Worm (Caenorhabditis elegans) whole organism, L4 larva: ENCODE measurements around the gene gcy-18.
A peak's percentile ranks its signal among the peaks of the same experiment; 100 is the strongest.

Source experiments
- F10B5.3 ChIP-seq: sonication (generic microtip); optimal IDR thresholded peaks from 2 replicates; lab custom pipeline; 2016; ENCODE audit warnings: mild to moderate bottlenecking, missing genetic modification characterization, missing compliant biosample characterization
- F37D6.2 ChIP-seq: sonication (generic microtip); optimal IDR thresholded peaks from 2 replicates; lab custom pipeline; 2016; ENCODE audit warnings: mild to moderate bottlenecking, missing genetic modification characterization, missing compliant biosample characterization
- T20F7.1 ChIP-seq: fragments of 200-800 bp; sonication (Bioruptor generic); optimal IDR thresholded peaks from 2 replicates; lab custom pipeline; 2018; ENCODE audit warnings: mild to moderate bottlenecking, missing genetic modification characterization, missing compliant biosample characterization
- arid-1 ChIP-seq: fragments of 200-800 bp; sonication (Bioruptor generic); conservative IDR thresholded peaks from 2 replicates; pipeline ENCODE4 v1.3.6; 2022; ENCODE audit warnings: missing genetic modification reagents, missing genetic modification characterization, missing compliant biosample characterization
- ceh-44 ChIP-seq: fragments of 200-800 bp; sonication (Bioruptor generic); IDR thresholded peaks from 2 replicates; pipeline ENCODE4 v1.3.6; 2022; ENCODE audit warnings: missing genetic modification reagents, missing genetic modification characterization, missing compliant biosample characterization
- ceh-62 ChIP-seq: sonication (generic microtip); optimal IDR thresholded peaks from 2 replicates; lab custom pipeline; 2017; ENCODE audit warnings: missing biosample characterization, missing genetic modification characterization
- ctbp-1 ChIP-seq: fragments of 200-800 bp; sonication (Bioruptor generic); IDR thresholded peaks from 2 replicates; pipeline ENCODE4 v1.3.6; 2022; ENCODE audit warnings: missing genetic modification reagents, missing genetic modification characterization, missing compliant biosample characterization
- daf-19 ChIP-seq: fragments of 200-800 bp; sonication (Bioruptor generic); conservative IDR thresholded peaks from 2 replicates; pipeline ENCODE4 v1.3.6; 2022; ENCODE audit warnings: missing genetic modification characterization, missing compliant biosample characterization
- dmd-6 ChIP-seq: fragments of 200-800 bp; sonication (Bioruptor generic); IDR thresholded peaks from 2 replicates; pipeline ENCODE4 v1.3.6; 2022; ENCODE audit warnings: missing genetic modification reagents, missing genetic modification characterization, missing compliant biosample characterization
- gei-8 ChIP-seq: fragments of 200-800 bp; sonication (Bioruptor generic); optimal IDR thresholded peaks from 2 replicates; lab custom pipeline; 2018; ENCODE audit warnings: mild to moderate bottlenecking, missing genetic modification characterization, missing compliant biosample characterization
- hif-1 ChIP-seq, 2 experiments: sonication (generic microtip); optimal IDR thresholded peaks; 2 replicates each; lab custom pipeline; 2016 to 2017; ENCODE audit warnings: missing compliant biosample characterization in 2 of 2, missing genetic modification characterization in 2 of 2, missing genetic modification reagents in 2 of 2, missing genotype in 2 of 2, mild to moderate bottlenecking in 1 of 2
- hlh-11 ChIP-seq: fragments of 200-800 bp; sonication (Bioruptor generic); optimal IDR thresholded peaks from 2 replicates; lab custom pipeline; 2018; ENCODE audit warnings: mild to moderate bottlenecking, missing genetic modification characterization, missing compliant biosample characterization
- lin-1 ChIP-seq: fragments of 200-800 bp; sonication (Bioruptor generic); IDR thresholded peaks from 2 replicates; pipeline ENCODE4 v1.3.6; 2022; ENCODE audit warnings: missing genetic modification reagents, missing genetic modification characterization, missing compliant biosample characterization
- lin-13 ChIP-seq: fragments of 150-350 bp; optimal IDR thresholded peaks from 2 replicates; lab custom pipeline; 2014; ENCODE audit warnings: missing biosample characterization, missing genetic modification reagents, missing genetic modification characterization
- lin-39 ChIP-seq: fragments of 150-350 bp; optimal IDR thresholded peaks from 2 replicates; lab custom pipeline; 2014; ENCODE audit warnings: missing biosample characterization, missing genetic modification reagents, missing genetic modification characterization
- madf-5 ChIP-seq, 2 experiments: fragments of 200-800 bp; sonication (Bioruptor generic); IDR thresholded peaks; 2 replicates each; pipeline ENCODE4 v1.3.6; 2022; ENCODE audit warnings: missing compliant biosample characterization in 2 of 2, missing genetic modification characterization in 2 of 2
- nhr-28 ChIP-seq: fragments of 150-350 bp; optimal IDR thresholded peaks from 2 replicates; lab custom pipeline; 2014; ENCODE audit warnings: missing biosample characterization, missing genetic modification characterization
- nhr-48 ChIP-seq: sonication (generic microtip); optimal IDR thresholded peaks from 2 replicates; lab custom pipeline; 2016; ENCODE audit warnings: mild to moderate bottlenecking, missing genetic modification characterization, missing compliant biosample characterization
- pha-4 ChIP-seq, 2 experiments: fragments of 150-350 bp in 1 of 2; fragments of 200-800 bp in 1 of 2; sonication (Bioruptor generic) in 1 of 2; IDR thresholded peaks in 1 of 2; optimal IDR thresholded peaks in 1 of 2; 2 replicates each; pipeline versions ENCODE4 v1.3.6 to Lab custom; 2014 to 2022; ENCODE audit warnings: missing genetic modification characterization in 2 of 2, missing genetic modification reagents in 2 of 2, missing biosample characterization in 1 of 2, missing compliant biosample characterization in 1 of 2
- pqm-1 ChIP-seq: sonication (generic microtip); optimal IDR thresholded peaks from 2 replicates; lab custom pipeline; 2017; ENCODE audit warnings: missing biosample characterization, missing genetic modification characterization
- spr-1 ChIP-seq: sonication (generic microtip); optimal IDR thresholded peaks from 2 replicates; lab custom pipeline; 2016; ENCODE audit warnings: mild to moderate bottlenecking, missing genetic modification characterization, missing compliant biosample characterization
- unc-62 ChIP-seq, 3 experiments: fragments of 150-350 bp in 1 of 3; sonication (generic microtip); optimal IDR thresholded peaks in 2 of 3; peaks in 1 of 3; 1 replicate in 1 of 3; 2 replicates in 2 of 3; lab custom pipeline; 2014 to 2017; ENCODE audit warnings: missing biosample characterization in 3 of 3, missing genetic modification characterization in 3 of 3, missing genetic modification reagents in 3 of 3, missing genotype in 1 of 3

gcy-18 gene

ce11 chrIV:12911990-12912389 lies 52.1 kb downstream of the gcy-18 start, which contains the start of gene K08D8.5:
Gene K08D8.5, minus strand, starts transcription at chrIV:12912129.
- peak; percentile 70 for TF ChIP-seq dmd-6 (GFP tag; lab: Robert Waterston, UW)
- TF ChIP-seq spr-1, result no peak
- TF ChIP-seq daf-19, result no peak
- no peak for TF ChIP-seq nhr-48
- TF ChIP-seq ceh-62, result no peak
- TF ChIP-seq nhr-28, result peak; percentile 49
- TF ChIP-seq pqm-1 (tag; lab: Kevin White, UChicago), result peak; percentile 44
- TF ChIP-seq arid-1 (GFP tag; lab: Robert Waterston, UW), result no peak
- peak; percentile 7 for TF ChIP-seq hlh-11 (tag; lab: Kevin White, UChicago)
- TF ChIP-seq ctbp-1 (GFP tag; lab: Robert Waterston, UW), result no peak
- no peak for TF ChIP-seq lin-13 (GFP tag; lab: Kevin White, UChicago)

- no peak for TF ChIP-seq F37D6.2
- peak in 1 of 2 experiments; percentile 97 for TF ChIP-seq unc-62 (GFP tag; optimal IDR thresholded peaks at IDR 0.05 in 1 of 2; lab: Kevin White, UChicago)
- no peak for TF ChIP-seq unc-62 (tag; optimal IDR thresholded peaks at IDR 0.05; lab: Kevin White, UChicago)
These were observed 54.7 kb downstream of the gcy-18 start, which contains the start of gene irg-6 for ce11 chrIV:12914532-12915019. Gene irg-6, minus strand, starts transcription at chrIV:12914969.

DNA sequence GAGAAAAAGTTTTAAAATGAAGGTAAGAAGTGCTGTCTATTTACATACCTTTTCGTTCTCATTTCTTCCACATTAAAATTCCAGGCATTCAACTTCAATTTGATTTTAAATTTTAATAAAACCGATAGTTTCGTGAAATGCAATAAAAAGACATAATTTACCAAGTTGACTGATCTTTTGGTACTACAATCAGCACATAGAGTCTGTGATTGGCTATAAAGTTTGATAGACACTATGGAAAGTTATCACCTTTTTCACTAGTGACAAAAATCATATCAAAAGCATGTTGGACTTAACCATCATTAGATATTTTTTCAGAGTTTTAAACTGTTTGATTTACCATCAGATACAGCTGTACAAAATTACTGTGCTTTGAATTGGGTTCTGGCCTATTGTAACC lies 55.6 kb downstream of the gcy-18 start, which contains the start of gene srz-15:
Gene srz-15, plus strand, starts transcription at position 301 of the 400 bp plus-strand sequence.
- TF ChIP-seq madf-5 (GFP tag; IDR thresholded peaks at IDR 0.05; lab: Robert Waterston, UW) (no peak), gei-8 (no peak), pqm-1 (tag; lab: Kevin White, UChicago) (no peak), lin-1 (GFP tag; lab: Robert Waterston, UW) (no peak), T20F7.1 (GFP tag; lab: Kevin White, UChicago) (no peak), lin-39 (tag; lab: Kevin White, UChicago) (no peak), pha-4 (GFP tag; IDR thresholded peaks at IDR 0.05; lab: Robert Waterston, UW) (no peak), pha-4 (tag; optimal IDR thresholded peaks at IDR 0.05; lab: Kevin White, UChicago) (no peak), hif-1 (tag; optimal IDR thresholded peaks at IDR 0.05; lab: Kevin White, UChicago) (no peak), F10B5.3 (tag; lab: Kevin White, UChicago) (no peak), ceh-44 (no peak)
